Worm (Caenorhabditis elegans) whole organism, mixed stage, embryonic: Measurements from ENCODE around the gene D2024.1.

Experiments used
- bed-3 ChIP-seq: fragments of 200-800 bp; sonication (Bioruptor generic); optimal IDR thresholded peaks from 3 replicates; lab custom pipeline; 2018; ENCODE audit warnings: mild to moderate bottlenecking, missing genetic modification characterization, moderate library complexity, missing compliant biosample characterization
- ceh-43 ChIP-seq: fragments of 200-800 bp; sonication (Bioruptor generic); optimal IDR thresholded peaks from 2 replicates; lab custom pipeline; 2018; ENCODE audit warnings: mild to moderate bottlenecking, missing genetic modification characterization, moderate library complexity, missing compliant biosample characterization
- ceh-83 ChIP-seq: fragments of 200-800 bp; sonication (Bioruptor generic); optimal IDR thresholded peaks from 2 replicates; lab custom pipeline; 2018; ENCODE audit warnings: mild to moderate bottlenecking, missing genetic modification characterization, missing compliant biosample characterization
- ces-1 ChIP-seq: fragments of 150-350 bp; optimal IDR thresholded peaks from 2 replicates; lab custom pipeline; 2014; ENCODE audit warnings: missing biosample characterization, missing genetic modification reagents, missing genetic modification characterization
- drap-1 ChIP-seq: fragments of 200-800 bp; sonication (Bioruptor generic); optimal IDR thresholded peaks from 3 replicates; lab custom pipeline; 2018; ENCODE audit warnings: mild to moderate bottlenecking, missing genetic modification characterization, missing compliant biosample characterization
- elt-3 ChIP-seq: fragments of 150-350 bp; optimal IDR thresholded peaks from 2 replicates; lab custom pipeline; 2014; ENCODE audit warnings: missing biosample characterization, missing genetic modification characterization
- flh-1 ChIP-seq: fragments of 200-800 bp; sonication (Bioruptor generic); optimal IDR thresholded peaks from 2 replicates; lab custom pipeline; 2018; ENCODE audit warnings: mild to moderate bottlenecking, missing genetic modification characterization, moderate library complexity, missing compliant biosample characterization
- lin-13 ChIP-seq: fragments of 150-350 bp; optimal IDR thresholded peaks from 2 replicates; lab custom pipeline; 2014; ENCODE audit warnings: missing biosample characterization, missing genetic modification characterization
- lin-32 ChIP-seq: fragments of 200-800 bp; sonication (Bioruptor generic); optimal IDR thresholded peaks from 2 replicates; lab custom pipeline; 2018; ENCODE audit warnings: mild to moderate bottlenecking, missing genetic modification characterization, missing compliant biosample characterization
- lsy-2 ChIP-seq: fragments of 150-350 bp; optimal IDR thresholded peaks from 2 replicates; lab custom pipeline; 2014; ENCODE audit warnings: missing biosample characterization, missing genetic modification characterization
- mab-5 ChIP-seq: fragments of 150-350 bp; optimal IDR thresholded peaks from 2 replicates; lab custom pipeline; 2014; ENCODE audit warnings: missing biosample characterization, missing genetic modification characterization
- mep-1 ChIP-seq: fragments of 150-350 bp; optimal IDR thresholded peaks from 2 replicates; lab custom pipeline; 2017; ENCODE audit warnings: missing biosample characterization, missing genetic modification reagents, missing genetic modification characterization, inconsistent platforms
- mls-2 ChIP-seq: sonication (generic microtip); optimal IDR thresholded peaks from 2 replicates; lab custom pipeline; 2016; ENCODE audit warnings: mild to moderate bottlenecking, missing genetic modification characterization, moderate library complexity, missing compliant biosample characterization
- nhr-2 ChIP-seq: fragments of 150-350 bp; optimal IDR thresholded peaks from 2 replicates; lab custom pipeline; 2014; ENCODE audit warnings: missing biosample characterization, missing genetic modification characterization
- nhr-237 ChIP-seq: fragments of 150-350 bp; optimal IDR thresholded peaks from 2 replicates; lab custom pipeline; 2014; ENCODE audit warnings: missing biosample characterization, missing genetic modification characterization
- nhr-28 ChIP-seq: fragments of 150-350 bp; optimal IDR thresholded peaks from 2 replicates; lab custom pipeline; 2014; ENCODE audit warnings: missing biosample characterization, missing genetic modification characterization
- nhr-76 ChIP-seq: sonication (generic microtip); optimal IDR thresholded peaks from 2 replicates; lab custom pipeline; 2017; ENCODE audit warnings: missing biosample characterization, missing genetic modification characterization
- pha-4 ChIP-seq: fragments of 150-350 bp; optimal IDR thresholded peaks from 2 replicates; lab custom pipeline; 2018; ENCODE audit warnings: missing biosample characterization, missing genetic modification reagents, missing genetic modification characterization
- sem-2 ChIP-seq: fragments of 200-800 bp; sonication (Bioruptor generic); optimal IDR thresholded peaks from 2 replicates; lab custom pipeline; 2018; ENCODE audit warnings: mild to moderate bottlenecking, missing genetic modification characterization, missing compliant biosample characterization
- snpc-4 ChIP-seq: fragments of 150-350 bp; optimal IDR thresholded peaks from 2 replicates; lab custom pipeline; 2014; ENCODE audit warnings: missing biosample characterization, missing genetic modification characterization
- sptf-1 ChIP-seq: sonication (generic microtip); optimal IDR thresholded peaks from 2 replicates; lab custom pipeline; 2017; ENCODE audit warnings: mild to moderate bottlenecking, missing genetic modification characterization, moderate library complexity, missing compliant biosample characterization
- tbx-8 ChIP-seq: fragments of 200-800 bp; sonication (Bioruptor generic); optimal IDR thresholded peaks from 2 replicates; lab custom pipeline; 2018; ENCODE audit warnings: mild to moderate bottlenecking, missing genetic modification characterization, moderate library complexity, missing compliant biosample characterization
- unc-120 ChIP-seq: sonication (generic microtip); optimal IDR thresholded peaks from 2 replicates; lab custom pipeline; 2017; ENCODE audit warnings: missing genetic modification characterization, missing compliant biosample characterization; ENCODE audit not compliant: poor library complexity, severe bottlenecking
- unc-39 ChIP-seq: fragments of 150-350 bp; optimal IDR thresholded peaks from 2 replicates; lab custom pipeline; 2014; ENCODE audit warnings: missing biosample characterization, missing genetic modification characterization
- unc-62 ChIP-seq: fragments of 150-350 bp; optimal IDR thresholded peaks from 2 replicates; lab custom pipeline; 2014; ENCODE audit warnings: missing biosample characterization, missing genetic modification reagents, missing genetic modification characterization

D2024.1 gene

DNA sequence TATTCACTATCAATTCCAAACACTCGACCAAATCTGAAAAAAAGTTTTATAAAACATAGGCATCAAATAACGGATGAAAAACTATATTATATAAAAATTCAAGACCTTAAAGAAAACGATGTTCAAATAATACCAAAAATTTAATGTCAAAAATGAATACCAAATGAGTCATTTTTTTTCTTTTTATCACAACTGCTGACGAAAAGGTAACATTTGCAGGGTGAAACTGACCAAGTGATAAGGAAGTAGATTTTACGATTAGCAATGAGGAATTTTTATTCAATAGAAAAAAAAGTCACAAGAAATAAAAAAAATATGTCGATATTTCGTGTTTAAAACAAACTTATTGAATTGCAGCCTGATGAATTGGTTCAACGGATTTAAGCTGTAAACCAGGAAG is 38.5 kb downstream of the D2024.1 start, which contains the start of gene C06E4.8:
TSS of gene C06E4.8 (minus strand) at position 37 of the 400 bp plus-strand sequence.
- TF ChIP-seq nhr-2 (tag; lab: Kevin White, UChicago) (no peak), mab-5 (tag; lab: Kevin White, UChicago) (no peak), mep-1 (tag; lab: Kevin White, UChicago) (no peak), drap-1 (GFP tag; lab: Kevin White, UChicago) (no peak), lsy-2 (tag; lab: Kevin White, UChicago) (no peak), unc-120 (tag; lab: Kevin White, UChicago) (no peak), unc-39 (tag; lab: Kevin White, UChicago) (no peak), lin-32 (GFP tag; lab: Kevin White, UChicago) (no peak), elt-3 (no peak), snpc-4 (no peak), ces-1 (no peak), unc-62 (GFP tag; lab: Kevin White, UChicago) (no peak), nhr-28 (tag; lab: Kevin White, UChicago) (no peak), bed-3 (no peak)

DNA sequence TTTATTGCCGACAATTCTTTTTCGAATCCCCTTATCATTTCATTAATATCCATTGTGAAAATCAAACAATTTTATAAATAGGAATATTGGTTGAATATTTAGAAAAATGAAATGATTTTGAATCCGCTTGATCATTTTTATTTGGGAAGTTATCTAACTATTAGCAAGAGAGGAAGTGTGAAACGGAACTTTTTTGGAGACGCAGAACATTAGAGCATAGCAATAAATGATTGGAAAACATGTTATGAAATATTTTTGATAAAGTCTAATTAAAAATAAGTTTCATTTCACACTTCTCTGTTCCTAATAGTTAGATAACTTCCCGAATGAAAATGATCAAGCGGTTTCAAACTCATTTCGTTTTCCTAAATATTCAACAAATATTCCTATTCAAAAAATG is 40.1 kb downstream of the D2024.1 start, which contains the start of gene F42C5.3:
TSS of gene F42C5.3 (minus strand) at position 101 of the 400 bp plus-strand sequence.
- TF ChIP-seq sptf-1 (tag; lab: Kevin White, UChicago), result no peak
- no peak for TF ChIP-seq snpc-4
- TF ChIP-seq nhr-76 (tag; lab: Kevin White, UChicago), result no peak

DNA sequence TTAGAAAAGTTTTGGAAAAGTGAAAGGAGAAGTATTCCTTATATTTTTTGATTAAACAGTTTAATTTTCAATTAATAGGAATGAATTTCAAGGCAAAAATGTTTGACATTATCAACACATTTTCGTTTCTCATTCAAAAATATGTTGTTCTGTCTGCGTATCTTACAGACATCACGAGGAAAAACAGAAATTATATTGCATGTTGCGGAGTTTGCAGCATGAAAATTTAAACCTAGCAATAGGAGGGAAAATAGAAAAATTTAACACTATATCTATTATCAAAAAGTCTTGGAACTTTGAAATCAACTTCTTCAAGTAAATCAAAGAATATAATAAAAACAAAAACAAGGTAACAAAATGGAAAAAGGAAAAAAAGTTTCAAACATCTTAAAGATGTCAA is 43.7 kb downstream of the D2024.1 start:
- TF ChIP-seq mab-5 (tag; lab: Kevin White, UChicago), result no peak
- TF ChIP-seq flh-1 (GFP tag; lab: Kevin White, UChicago), result no peak
- no peak for TF ChIP-seq bed-3
- TF ChIP-seq nhr-237 (tag; lab: Kevin White, UChicago), result no peak
- no peak for TF ChIP-seq drap-1 (GFP tag; lab: Kevin White, UChicago)
- no peak for TF ChIP-seq lin-32 (GFP tag; lab: Kevin White, UChicago)
- no peak for TF ChIP-seq nhr-76 (tag; lab: Kevin White, UChicago)
- no peak for TF ChIP-seq mls-2 (tag; lab: Kevin White, UChicago)
- TF ChIP-seq nhr-2 (tag; lab: Kevin White, UChicago), result no peak

DNA sequence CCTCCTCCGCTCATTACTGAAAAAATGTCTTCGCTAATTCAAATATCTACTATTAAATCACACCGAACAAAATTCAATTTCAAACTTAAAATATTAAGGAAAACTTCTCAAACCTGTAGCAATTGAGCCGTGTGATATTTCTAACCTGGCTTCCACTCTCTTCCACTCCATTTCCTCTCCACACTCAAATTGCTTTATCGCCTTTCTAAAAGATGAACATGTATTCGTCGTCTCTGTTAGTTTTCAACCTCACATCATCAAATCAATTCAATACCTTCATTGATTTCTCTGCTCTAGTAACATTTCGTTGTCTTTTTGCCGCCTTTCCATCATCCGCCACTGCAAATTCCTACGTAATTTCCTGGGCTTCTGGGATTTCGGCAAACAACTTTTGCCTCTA is 44.6 kb downstream of the D2024.1 start, which contains the start of gene F42C5.4:
TSS of gene F42C5.4 (minus strand) at position 171 of the 400 bp plus-strand sequence.
- TF ChIP-seq mep-1 (tag; lab: Kevin White, UChicago), result no peak
- no peak for TF ChIP-seq ceh-83
- no peak for TF ChIP-seq mab-5 (tag; lab: Kevin White, UChicago)
- TF ChIP-seq sem-2 (GFP tag; lab: Kevin White, UChicago), result no peak
- TF ChIP-seq nhr-28 (tag; lab: Kevin White, UChicago), result no peak
- TF ChIP-seq elt-3, result no peak
- no peak for TF ChIP-seq pha-4 (tag; lab: Kevin White, UChicago)
- no peak for TF ChIP-seq lin-13

DNA sequence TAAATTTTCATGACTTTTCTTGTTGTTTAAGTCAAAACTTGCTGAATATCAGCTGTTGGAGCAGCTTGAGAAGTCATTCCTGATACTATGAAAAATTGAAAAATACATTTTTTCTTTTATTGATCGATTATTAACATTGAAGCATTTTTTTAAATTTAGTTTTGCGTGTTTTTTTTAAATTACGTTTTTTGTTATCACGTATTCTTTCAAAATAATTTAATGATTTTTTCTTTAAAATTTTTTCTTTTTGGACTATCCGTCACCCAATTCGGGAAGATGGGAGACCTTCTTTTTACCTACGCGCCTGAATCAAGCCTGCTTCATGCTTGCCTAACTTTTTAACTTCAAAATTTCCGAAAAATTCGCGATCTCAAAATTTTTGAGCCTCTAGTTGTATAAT is 46.8 kb downstream of the D2024.1 start, which contains the start of gene F42C5.5:
TSS of gene F42C5.5 (minus strand) at position 101 of the 400 bp plus-strand sequence.
- TF ChIP-seq unc-39 (tag; lab: Kevin White, UChicago) (no peak), nhr-2 (tag; lab: Kevin White, UChicago) (no peak), ces-1 (no peak), pha-4 (tag; lab: Kevin White, UChicago) (no peak), snpc-4 (no peak), tbx-8 (GFP tag; lab: Kevin White, UChicago) (no peak), mab-5 (tag; lab: Kevin White, UChicago) (no peak), drap-1 (GFP tag; lab: Kevin White, UChicago) (no peak), ceh-43 (no peak), lin-13 (no peak), mls-2 (tag; lab: Kevin White, UChicago) (no peak)
